Fruit fly (Drosophila melanogaster) whole organism, embryonic: ENCODE measurements around the gene enc.

Experiments used
- Bgb ChIP-seq: fragments of 200-800 bp; sonication (Bioruptor generic); IDR thresholded peaks from 2 replicates; pipeline ENCODE4 v1.3.6; 2022; ENCODE audit warnings: missing biosample characterization, missing genetic modification characterization; ENCODE audit not compliant: partially characterized antibody
- C15 ChIP-seq: fragments of 200-800 bp; sonication (Bioruptor generic); IDR thresholded peaks from 3 replicates; pipeline ENCODE4 v1.3.6; 2022; ENCODE audit warnings: missing biosample characterization, missing genetic modification characterization
- CG11504 ChIP-seq: fragments of 200-800 bp; sonication (Bioruptor generic); optimal IDR thresholded peaks from 3 replicates; lab custom pipeline; 2019; ENCODE audit warnings: missing biosample characterization, mild to moderate bottlenecking, missing genetic modification characterization, moderate library complexity
- CG12071 ChIP-seq: fragments of 200-800 bp; sonication (Bioruptor generic); optimal IDR thresholded peaks from 3 replicates; lab custom pipeline; 2018; ENCODE audit warnings: missing biosample characterization, mild to moderate bottlenecking, missing genetic modification characterization
- CG14441 ChIP-seq: fragments of 200-800 bp; sonication (Bioruptor generic); IDR thresholded peaks from 2 replicates; pipeline ENCODE4 v1.3.6; 2022; ENCODE audit warnings: missing biosample characterization, missing genetic modification characterization
- CG15696 ChIP-seq: fragments of 200-800 bp; sonication (Bioruptor generic); optimal IDR thresholded peaks from 2 replicates; lab custom pipeline; 2019; ENCODE audit warnings: missing biosample characterization, mild to moderate bottlenecking, missing genetic modification characterization, moderate library complexity
- CG16813 ChIP-seq: fragments of 200-800 bp; sonication (Bioruptor generic); IDR thresholded peaks from 3 replicates; pipeline ENCODE4 v1.3.6; 2022; ENCODE audit warnings: missing biosample characterization, missing genetic modification characterization; ENCODE audit not compliant: partially characterized antibody
- CG17385 ChIP-seq: fragments of 200-800 bp; sonication (Bioruptor generic); optimal IDR thresholded peaks from 3 replicates; lab custom pipeline; 2018; ENCODE audit warnings: missing biosample characterization, mild to moderate bottlenecking, missing genetic modification characterization
- CG17568 ChIP-seq: fragments of 200-800 bp; sonication (Bioruptor generic); optimal IDR thresholded peaks from 2 replicates; lab custom pipeline; 2018; ENCODE audit warnings: missing biosample characterization, mild to moderate bottlenecking, missing genetic modification characterization, moderate library complexity
- CG17912 ChIP-seq: fragments of 200-800 bp; sonication (Bioruptor generic); optimal IDR thresholded peaks from 2 replicates; lab custom pipeline; 2018; ENCODE audit warnings: missing biosample characterization, mild to moderate bottlenecking, missing genetic modification characterization
- CG1832 ChIP-seq: fragments of 200-800 bp; sonication (Bioruptor generic); optimal IDR thresholded peaks from 2 replicates; lab custom pipeline; 2017; ENCODE audit warnings: missing biosample characterization, mild to moderate bottlenecking, missing genetic modification characterization, inconsistent platforms
- CG2116 ChIP-seq: fragments of 200-800 bp; sonication (Bioruptor generic); optimal IDR thresholded peaks from 3 replicates; lab custom pipeline; 2018; ENCODE audit warnings: missing biosample characterization, mild to moderate bottlenecking, missing genetic modification characterization
- CG31365 ChIP-seq: fragments of 200-800 bp; sonication (Bioruptor generic); optimal IDR thresholded peaks from 2 replicates; lab custom pipeline; 2018; ENCODE audit warnings: missing biosample characterization, mild to moderate bottlenecking, missing genetic modification characterization
- CG33213 ChIP-seq: fragments of 200-800 bp; sonication (Bioruptor generic); optimal IDR thresholded peaks from 3 replicates; lab custom pipeline; 2016; ENCODE audit warnings: missing biosample characterization, missing genetic modification characterization
- CG3847 ChIP-seq: fragments of 200-800 bp; sonication (Bioruptor generic); IDR thresholded peaks from 2 replicates; pipeline ENCODE4 v1.3.6; 2022; ENCODE audit warnings: missing biosample characterization, missing genetic modification characterization
- CG6791 ChIP-seq: fragments of 200-800 bp; sonication (Bioruptor generic); IDR thresholded peaks from 3 replicates; pipeline ENCODE4 v1.3.6; 2022; ENCODE audit warnings: missing biosample characterization, missing genetic modification characterization; ENCODE audit not compliant: partially characterized antibody
- CG7928 ChIP-seq: fragments of 200-800 bp; sonication (Bioruptor generic); optimal IDR thresholded peaks from 2 replicates; lab custom pipeline; 2017; ENCODE audit warnings: missing biosample characterization, mild to moderate bottlenecking, missing genetic modification characterization
- CG7963 ChIP-seq: fragments of 200-800 bp; sonication (Bioruptor generic); IDR thresholded peaks from 3 replicates; pipeline ENCODE4 v1.3.6; 2022; ENCODE audit warnings: missing biosample characterization, missing genetic modification characterization; ENCODE audit not compliant: partially characterized antibody
- CG8089 ChIP-seq: fragments of 200-800 bp; sonication (Bioruptor generic); optimal IDR thresholded peaks from 3 replicates; lab custom pipeline; 2016; ENCODE audit warnings: missing biosample characterization, missing genetic modification characterization
- CG9609 ChIP-seq: fragments of 200-800 bp; sonication (Bioruptor generic); optimal IDR thresholded peaks from 3 replicates; lab custom pipeline; 2016; ENCODE audit warnings: missing biosample characterization, missing genetic modification characterization
- Dip3 ChIP-seq: fragments of 200-800 bp; sonication (Bioruptor generic); optimal IDR thresholded peaks from 3 replicates; lab custom pipeline; 2016; ENCODE audit warnings: missing biosample characterization, missing genetic modification characterization
- Dp ChIP-seq: fragments of 200-800 bp; sonication (Bioruptor generic); optimal IDR thresholded peaks from 2 replicates; lab custom pipeline; 2018; ENCODE audit warnings: missing biosample characterization, mild to moderate bottlenecking, missing genetic modification characterization, moderate library complexity
- Dref ChIP-seq: fragments of 200-800 bp; sonication (Bioruptor generic); IDR thresholded peaks from 2 replicates; pipeline ENCODE4 v1.3.6; 2022; ENCODE audit warnings: missing biosample characterization, missing genetic modification characterization
- E2f2 ChIP-seq: fragments of 200-800 bp; sonication (Bioruptor generic); IDR thresholded peaks from 2 replicates; pipeline ENCODE4 v1.3.6; 2022; ENCODE audit warnings: missing biosample characterization, missing genetic modification characterization
- Fer1 ChIP-seq: fragments of 200-800 bp; sonication (Bioruptor generic); optimal IDR thresholded peaks from 2 replicates; lab custom pipeline; 2017; ENCODE audit warnings: missing biosample characterization, mild to moderate bottlenecking, missing genetic modification characterization
- Fer3 ChIP-seq: fragments of 200-800 bp; sonication (Bioruptor generic); optimal IDR thresholded peaks from 2 replicates; lab custom pipeline; 2018; ENCODE audit warnings: missing biosample characterization, mild to moderate bottlenecking, missing genetic modification characterization, moderate library complexity
- Gsc ChIP-seq: fragments of 200-800 bp; sonication (Bioruptor generic); IDR thresholded peaks from 2 replicates; pipeline ENCODE4 v1.3.6; 2022; ENCODE audit warnings: missing biosample characterization, missing genetic modification characterization
- Hand ChIP-seq: fragments of 200-800 bp; sonication (Bioruptor generic); optimal IDR thresholded peaks from 2 replicates; lab custom pipeline; 2017; ENCODE audit warnings: mild to moderate bottlenecking, missing biosample characterization, missing genetic modification reagents, missing genetic modification characterization
- Hr39 ChIP-seq: fragments of >200 bp; optimal IDR thresholded peaks from 2 replicates; lab custom pipeline; 2017
- Jarid2 ChIP-seq: fragments of 200-800 bp; sonication (Bioruptor generic); optimal IDR thresholded peaks from 3 replicates; lab custom pipeline; 2017; ENCODE audit warnings: mild to moderate bottlenecking, missing biosample characterization, missing genetic modification reagents, missing genetic modification characterization
- Lhr ChIP-seq: fragments of 200-800 bp; sonication (Bioruptor generic); optimal IDR thresholded peaks from 3 replicates; lab custom pipeline; 2017; ENCODE audit warnings: mild to moderate bottlenecking, missing biosample characterization, missing genetic modification reagents, missing genetic modification characterization
- Rfx ChIP-seq: fragments of 200-800 bp; sonication (Bioruptor generic); IDR thresholded peaks from 2 replicates; pipeline ENCODE4 v1.3.6; 2022; ENCODE audit warnings: missing biosample characterization, missing genetic modification characterization
- Usf ChIP-seq: fragments of 200-800 bp; sonication (Bioruptor generic); optimal IDR thresholded peaks from 2 replicates; lab custom pipeline; 2017; ENCODE audit warnings: missing genotype, missing biosample characterization, missing genetic modification characterization
- br ChIP-seq: fragments of >200 bp; optimal IDR thresholded peaks from 2 replicates; lab custom pipeline; 2017
- dpn ChIP-seq, 2 experiments: fragments of 200-800 bp; sonication (Bioruptor generic); optimal IDR thresholded peaks; 3 replicates each; lab custom pipeline; 2016; ENCODE audit warnings: missing biosample characterization in 2 of 2, missing genetic modification characterization in 2 of 2
- fd96Cb ChIP-seq: fragments of 200-800 bp; sonication (Bioruptor generic); optimal IDR thresholded peaks from 2 replicates; lab custom pipeline; 2018; ENCODE audit warnings: missing biosample characterization, mild to moderate bottlenecking, missing genetic modification characterization, moderate library complexity
- gsb ChIP-seq: fragments of 200-800 bp; sonication (Bioruptor generic); IDR thresholded peaks from 2 replicates; pipeline ENCODE4 v1.3.6; 2022; ENCODE audit warnings: missing biosample characterization, missing genetic modification characterization
- gt ChIP-seq: fragments of 200-800 bp; sonication (Bioruptor generic); IDR thresholded peaks from 2 replicates; pipeline ENCODE4 v1.3.6; 2022; ENCODE audit warnings: missing biosample characterization, missing genetic modification characterization
- hb ChIP-seq: fragments of 200-800 bp; sonication (Bioruptor generic); IDR thresholded peaks from 3 replicates; pipeline ENCODE4 v1.3.6; 2022; ENCODE audit warnings: missing biosample characterization, missing genetic modification characterization; ENCODE audit not compliant: partially characterized antibody
- otp ChIP-seq: fragments of 200-800 bp; sonication (Bioruptor generic); IDR thresholded peaks from 3 replicates; pipeline ENCODE4, ENCODE4 v1.3.6; 2022; ENCODE audit warnings: missing biosample characterization, missing genetic modification characterization
- peb ChIP-seq: fragments of 200-800 bp; sonication (Bioruptor generic); IDR thresholded peaks from 2 replicates; pipeline ENCODE4 v1.3.6; 2022; ENCODE audit warnings: missing biosample characterization, missing genetic modification characterization
- ranshi ChIP-seq: fragments of 200-800 bp; sonication (Bioruptor generic); IDR thresholded peaks from 2 replicates; pipeline ENCODE4 v1.3.6; 2022; ENCODE audit warnings: missing biosample characterization, missing genetic modification characterization
- sens ChIP-seq: fragments of 200-800 bp; sonication (Bioruptor generic); peaks from one replicate; lab custom pipeline; 2016; ENCODE audit warnings: missing biosample characterization, missing genetic modification characterization
- sim ChIP-seq: fragments of 200-800 bp; sonication (Bioruptor generic); IDR thresholded peaks from 2 replicates; pipeline ENCODE4 v1.3.6; 2022; ENCODE audit warnings: missing biosample characterization, missing genetic modification characterization
- tio ChIP-seq: fragments of 200-800 bp; sonication (Bioruptor generic); optimal IDR thresholded peaks from 2 replicates; lab custom pipeline; 2017; ENCODE audit warnings: missing biosample characterization, missing genetic modification characterization, inconsistent platforms
- tna ChIP-seq: fragments of 200-800 bp; sonication (Bioruptor generic); IDR thresholded peaks from 2 replicates; pipeline ENCODE4 v1.3.6; 2022; ENCODE audit warnings: missing biosample characterization, missing genetic modification characterization; ENCODE audit not compliant: partially characterized antibody
- tx ChIP-seq: fragments of 200-800 bp; sonication (Bioruptor generic); optimal IDR thresholded peaks from 2 replicates; lab custom pipeline; 2016; ENCODE audit warnings: missing biosample characterization, missing genetic modification characterization
- vvl ChIP-seq: fragments of 200-800 bp; sonication (Bioruptor generic); IDR thresholded peaks from 2 replicates; pipeline ENCODE4 v1.3.6; 2022; ENCODE audit warnings: missing biosample characterization, missing genetic modification characterization
- zen ChIP-seq: fragments of 200-800 bp; sonication (Bioruptor generic); optimal IDR thresholded peaks from 3 replicates; lab custom pipeline; 2018; ENCODE audit warnings: missing biosample characterization, mild to moderate bottlenecking, missing genetic modification characterization, moderate library complexity

The enc gene

DNA sequence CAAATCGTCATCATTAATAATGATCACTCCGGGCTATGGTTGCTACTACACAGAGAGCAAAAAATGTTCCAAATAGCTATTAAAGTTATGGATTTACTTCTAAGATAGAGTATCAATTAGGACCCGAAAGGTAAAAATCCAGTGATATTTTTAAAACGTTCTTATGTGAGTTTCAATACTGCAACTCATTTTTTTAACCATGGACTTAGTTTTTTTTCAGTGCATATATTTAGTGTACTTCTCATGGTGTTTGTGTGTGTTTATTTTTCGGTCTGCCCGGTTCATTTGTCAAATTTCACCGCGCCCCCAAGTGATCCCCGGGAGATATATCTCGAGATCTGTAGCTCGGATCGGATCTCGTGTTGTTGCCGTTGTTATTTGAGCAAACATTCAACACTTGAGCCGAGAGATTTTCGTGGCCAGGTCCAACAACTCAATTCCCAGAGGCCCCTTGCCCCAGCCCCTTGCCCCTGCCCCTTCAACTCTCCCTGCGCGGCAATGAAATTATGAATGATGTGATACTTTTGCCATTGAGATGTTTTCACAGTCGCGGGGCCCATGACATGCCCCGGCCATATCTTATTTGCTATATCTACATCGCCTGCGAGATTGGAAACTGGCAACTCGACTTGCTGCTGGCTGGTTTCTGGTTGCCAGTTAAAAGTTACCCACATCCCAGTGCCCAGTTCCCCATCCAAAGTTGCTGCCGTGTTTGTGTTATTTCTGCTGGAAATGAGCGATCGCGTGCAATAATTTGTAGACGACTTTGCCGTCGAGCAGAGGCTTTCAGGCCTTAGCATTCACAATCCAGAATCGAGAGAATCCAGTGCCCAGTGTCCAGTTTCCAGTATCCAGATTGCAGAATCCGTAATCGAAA, 44.3 kb downstream of the enc start (continued):
- TF ChIP-seq otp (GFP tag; lab: Robert Waterston, UW) (peak; percentile 83), CG16813 (GFP tag; lab: Robert Waterston, UW) (no peak), ranshi (peak; percentile 53; the same call in 1 of the 2 replicates), C15 (GFP tag; lab: Robert Waterston, UW) (no peak), Dip3 (GFP tag; lab: Kevin White, UChicago) (no peak), CG17912 (GFP tag; lab: Kevin White, UChicago) (no peak), Lhr (GFP tag; lab: Kevin White, UChicago) (peak; percentile 55), CG1832 (no peak), Gsc (GFP tag; lab: Robert Waterston, UW) (0 out of 2 replicates have a peak, but pooled peaks have one; percentile 16), peb (GFP tag; lab: Robert Waterston, UW) (peak; percentile 54; the same call in 1 of the 2 replicates), CG17385 (peak; percentile 49), CG14441 (0 out of 2 replicates have a peak, but pooled peaks have one; percentile 10), tna (GFP tag; lab: Robert Waterston, UW) (no peak), Dp (no peak), Hr39 (lab: Kevin White, UChicago) (no peak), tx (GFP tag; lab: Kevin White, UChicago) (peak; percentile 60), Jarid2 (GFP tag; lab: Kevin White, UChicago) (no peak), E2f2 (GFP tag; lab: Robert Waterston, UW) (no peak), CG7928 (GFP tag; lab: Kevin White, UChicago) (no peak), CG9609 (GFP tag; lab: Kevin White, UChicago) (peak; percentile 68), CG2116 (GFP tag; lab: Kevin White, UChicago) (no peak), CG11504 (tag; lab: Kevin White, UChicago) (peak; percentile 82), Dref (GFP tag; lab: Robert Waterston, UW) (no peak), CG6791 (GFP tag; lab: Robert Waterston, UW) (no peak), CG12071 (GFP tag; lab: Kevin White, UChicago) (peak; percentile 22), CG7963 (no peak), CG15696 (tag; lab: Kevin White, UChicago) (peak; percentile 85), sim (GFP tag; lab: Robert Waterston, UW) (peak; percentile 37; the same call in 1 of the 2 replicates), sens (peak; percentile 95), gt (no peak), vvl (GFP tag; lab: Robert Waterston, UW) (peak; percentile 51; the same call in 1 of the 2 replicates), Rfx (GFP tag; lab: Robert Waterston, UW) (0 out of 2 replicates have a peak, but pooled peaks have one; percentile 15), zen (tag; lab: Kevin White, UChicago) (peak; percentile 78), Usf (GFP tag; lab: Kevin White, UChicago) (peak; percentile 62), tio (GFP tag; lab: Kevin White, UChicago) (peak; percentile 74), br (lab: Kevin White, UChicago) (no peak), hb (GFP tag; lab: Robert Waterston, UW) (no peak), CG3847 (GFP tag; lab: Robert Waterston, UW) (no peak), CG33213 (GFP tag; lab: Kevin White, UChicago) (peak; percentile 62), gsb (GFP tag; lab: Robert Waterston, UW) (no peak), Bgb (GFP tag; lab: Robert Waterston, UW) (no peak), dpn (GFP tag; optimal IDR thresholded peaks at IDR 0.05; lab: Kevin White, UChicago) (peak in 1 of 2 experiments; percentile 61), CG31365 (tag; lab: Kevin White, UChicago) (no peak), CG17568 (GFP tag; lab: Kevin White, UChicago) (peak; percentile 38), CG8089 (GFP tag; lab: Kevin White, UChicago) (peak; percentile 79), fd96Cb (tag; lab: Kevin White, UChicago) (peak; percentile 81), Hand (GFP tag; lab: Kevin White, UChicago) (no peak), Fer3 (peak; percentile 46), Fer1 (GFP tag; lab: Kevin White, UChicago) (no peak)
